Fruit fly (Drosophila melanogaster) whole organism, adult: Measurements from ENCODE around the gene U2af38.

Experiments
- CG11617 ChIP-seq: fragments of 200-800 bp; sonication (Bioruptor generic); optimal IDR thresholded peaks from 2 replicates; lab custom pipeline; 2017; ENCODE audit warnings: mild to moderate bottlenecking, missing biosample characterization, missing genetic modification reagents, missing genetic modification characterization
- CG14711 ChIP-seq: fragments of 200-800 bp; sonication (Bioruptor generic); optimal IDR thresholded peaks from 2 replicates; lab custom pipeline; 2018; ENCODE audit warnings: missing biosample characterization, mild to moderate bottlenecking, missing genetic modification characterization, moderate library complexity
- CG1620 ChIP-seq: fragments of 200-800 bp; sonication (Bioruptor generic); optimal IDR thresholded peaks from 2 replicates; lab custom pipeline; 2016; ENCODE audit warnings: missing biosample characterization, missing genetic modification characterization
- CG5204 ChIP-seq: fragments of 200-800 bp; sonication (Bioruptor generic); optimal IDR thresholded peaks from 2 replicates; lab custom pipeline; 2016; ENCODE audit warnings: missing biosample characterization, missing genetic modification characterization
- CG7101 ChIP-seq: fragments of 200-800 bp; sonication (Bioruptor generic); optimal IDR thresholded peaks from 2 replicates; lab custom pipeline; 2018; ENCODE audit warnings: missing biosample characterization, mild to moderate bottlenecking, missing genetic modification characterization, moderate library complexity
- Clk ChIP-seq: fragments of 200-800 bp; sonication (Bioruptor generic); optimal IDR thresholded peaks from 2 replicates; lab custom pipeline; 2017; ENCODE audit warnings: missing biosample characterization, missing genetic modification characterization
- Mnt ChIP-seq: fragments of 200-800 bp; sonication (Bioruptor generic); optimal IDR thresholded peaks from 2 replicates; lab custom pipeline; 2016; ENCODE audit warnings: missing biosample characterization, mild to moderate bottlenecking, missing genetic modification characterization
- bab1 ChIP-seq: fragments of 200-800 bp; sonication (Bioruptor generic); optimal IDR thresholded peaks from 3 replicates; lab custom pipeline; 2019; ENCODE audit warnings: missing biosample characterization, mild to moderate bottlenecking, missing genetic modification characterization, moderate library complexity
- cic ChIP-seq: fragments of 200-800 bp; sonication (Bioruptor generic); optimal IDR thresholded peaks from 2 replicates; lab custom pipeline; 2017; ENCODE audit warnings: missing biosample characterization, mild to moderate bottlenecking, missing genetic modification characterization, moderate library complexity
- kay ChIP-seq: fragments of 200-800 bp; sonication (Bioruptor generic); peaks from one replicate; lab custom pipeline; 2016; ENCODE audit warnings: missing biosample characterization, missing genetic modification characterization, borderline replicate concordance
- pad ChIP-seq: fragments of 200-800 bp; sonication (Bioruptor generic); optimal IDR thresholded peaks from 3 replicates; lab custom pipeline; 2017; ENCODE audit warnings: missing biosample characterization, missing genetic modification characterization, mild to moderate bottlenecking, moderate library complexity, missing genetic modification reagents
- toe ChIP-seq: fragments of 200-800 bp; sonication (Bioruptor generic); optimal IDR thresholded peaks from 2 replicates; lab custom pipeline; 2016; ENCODE audit warnings: missing biosample characterization, missing genetic modification characterization

- TF ChIP-seq CG14711 (tag; lab: Kevin White, UChicago) (no peak), Mnt (GFP tag; lab: Kevin White, UChicago) (no peak), toe (no peak), cic (GFP tag; lab: Kevin White, UChicago) (no peak), Clk (GFP tag; lab: Kevin White, UChicago) (no peak), CG1620 (GFP tag; lab: Kevin White, UChicago) (no peak), bab1 (no peak), CG5204 (GFP tag; lab: Kevin White, UChicago) (no peak), CG7101 (no peak), CG11617 (GFP tag; lab: Kevin White, UChicago) (no peak), pad (GFP tag; lab: Kevin White, UChicago) (no peak), kay (GFP tag; lab: Kevin White, UChicago) (no peak)
These were observed 35.2 kb upstream of the U2af38 start, which contains the start of gene CG43755 for dm6 chr2L:329661-330060.
